Fruit fly (Drosophila melanogaster) Kc167 (cell line): Measurements from ENCODE around the gene HisRS.

Source experiments
- Sin3A ChIP-seq: fragments of >200 bp; optimal IDR thresholded peaks from 2 replicates; lab custom pipeline; 2018; ENCODE audit warnings: missing external identifiers
- psq ChIP-seq: fragments of >200 bp; optimal IDR thresholded peaks from 2 replicates; lab custom pipeline; 2017; ENCODE audit warnings: missing external identifiers

DNA sequence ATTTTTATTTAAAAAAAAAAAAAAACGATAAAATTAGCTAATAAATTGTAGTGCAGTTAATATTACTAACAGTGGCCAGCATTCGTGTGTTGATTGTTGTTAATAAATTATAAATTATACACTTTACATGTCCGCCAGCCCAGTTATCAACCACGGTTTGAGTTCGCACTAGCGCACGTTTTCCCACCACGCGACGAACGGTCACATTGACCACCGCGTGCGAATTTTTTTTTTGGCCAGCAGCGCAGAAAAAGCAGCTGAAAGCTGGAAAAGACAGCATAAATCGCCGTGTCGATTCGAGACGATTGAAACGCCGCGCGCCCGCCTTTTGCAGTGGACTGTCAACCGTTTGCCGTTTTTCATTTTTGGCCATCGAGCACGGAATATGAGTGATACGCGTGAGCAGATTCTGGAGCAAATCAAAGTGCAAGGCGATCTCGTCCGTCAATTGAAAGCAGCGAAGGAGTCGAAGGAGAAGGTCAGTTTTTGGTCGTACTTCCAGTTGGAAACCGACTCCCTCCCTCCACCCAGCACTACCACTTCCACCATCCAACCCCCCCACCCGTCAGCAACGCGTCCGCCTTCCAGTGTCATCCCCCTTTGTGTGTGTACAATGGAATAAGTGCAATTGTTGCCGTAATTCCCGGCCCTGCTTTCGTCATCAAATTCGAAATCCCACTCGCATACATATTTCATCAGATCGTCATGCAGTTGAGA lies at the start of gene HisRS, which contains the start of gene Bx:
- TF ChIP-seq Sin3A (no peak), psq (lab: Kevin White, UChicago) (no peak)
